Worm (Caenorhabditis elegans) whole organism, mixed stage, embryonic: ENCODE measurements around the gene nex-1.

Source experiments
- M03D4.4 ChIP-seq: sonication (generic microtip); optimal IDR thresholded peaks from 2 replicates; lab custom pipeline; 2017; ENCODE audit warnings: mild to moderate bottlenecking, missing genetic modification characterization, missing compliant biosample characterization
- bed-3 ChIP-seq: fragments of 200-800 bp; sonication (Bioruptor generic); optimal IDR thresholded peaks from 3 replicates; lab custom pipeline; 2018; ENCODE audit warnings: mild to moderate bottlenecking, missing genetic modification characterization, moderate library complexity, missing compliant biosample characterization
- ceh-39 ChIP-seq: fragments of 150-350 bp; optimal IDR thresholded peaks from 2 replicates; lab custom pipeline; 2014; ENCODE audit warnings: missing biosample characterization, missing genetic modification characterization
- ceh-43 ChIP-seq: fragments of 200-800 bp; sonication (Bioruptor generic); optimal IDR thresholded peaks from 2 replicates; lab custom pipeline; 2018; ENCODE audit warnings: mild to moderate bottlenecking, missing genetic modification characterization, moderate library complexity, missing compliant biosample characterization
- ceh-83 ChIP-seq: fragments of 200-800 bp; sonication (Bioruptor generic); optimal IDR thresholded peaks from 2 replicates; lab custom pipeline; 2018; ENCODE audit warnings: mild to moderate bottlenecking, missing genetic modification characterization, missing compliant biosample characterization
- ces-1 ChIP-seq: fragments of 150-350 bp; optimal IDR thresholded peaks from 2 replicates; lab custom pipeline; 2014; ENCODE audit warnings: missing biosample characterization, missing genetic modification reagents, missing genetic modification characterization
- cnd-1 ChIP-seq: fragments of 200-800 bp; sonication (Bioruptor generic); optimal IDR thresholded peaks from 2 replicates; lab custom pipeline; 2018; ENCODE audit warnings: mild to moderate bottlenecking, missing genetic modification characterization, missing compliant biosample characterization
- elt-1 ChIP-seq: sonication (generic microtip); optimal IDR thresholded peaks from 2 replicates; lab custom pipeline; 2017; ENCODE audit warnings: missing genetic modification characterization, mild to moderate bottlenecking, missing compliant biosample characterization, antibody characterized with exemption, moderate library complexity, borderline replicate concordance; ENCODE audit not compliant: insufficient read depth
- elt-3 ChIP-seq: fragments of 150-350 bp; optimal IDR thresholded peaks from 2 replicates; lab custom pipeline; 2014; ENCODE audit warnings: missing biosample characterization, missing genetic modification characterization
- flh-1 ChIP-seq: fragments of 200-800 bp; sonication (Bioruptor generic); optimal IDR thresholded peaks from 2 replicates; lab custom pipeline; 2018; ENCODE audit warnings: mild to moderate bottlenecking, missing genetic modification characterization, moderate library complexity, missing compliant biosample characterization
- ham-2 ChIP-seq: fragments of 200-800 bp; sonication (Bioruptor generic); optimal IDR thresholded peaks from 2 replicates; lab custom pipeline; 2018; ENCODE audit warnings: mild to moderate bottlenecking, missing genetic modification characterization, missing compliant biosample characterization
- hlh-1 ChIP-seq: fragments of 150-350 bp; optimal IDR thresholded peaks from 2 replicates; lab custom pipeline; 2014; ENCODE audit warnings: missing biosample characterization, missing genetic modification reagents, missing genetic modification characterization
- lin-13 ChIP-seq: fragments of 150-350 bp; optimal IDR thresholded peaks from 2 replicates; lab custom pipeline; 2014; ENCODE audit warnings: missing biosample characterization, missing genetic modification characterization
- lin-32 ChIP-seq: fragments of 200-800 bp; sonication (Bioruptor generic); optimal IDR thresholded peaks from 2 replicates; lab custom pipeline; 2018; ENCODE audit warnings: mild to moderate bottlenecking, missing genetic modification characterization, missing compliant biosample characterization
- mab-5 ChIP-seq: fragments of 150-350 bp; optimal IDR thresholded peaks from 2 replicates; lab custom pipeline; 2014; ENCODE audit warnings: missing biosample characterization, missing genetic modification characterization
- mep-1 ChIP-seq: fragments of 150-350 bp; optimal IDR thresholded peaks from 2 replicates; lab custom pipeline; 2017; ENCODE audit warnings: missing biosample characterization, missing genetic modification reagents, missing genetic modification characterization, inconsistent platforms
- mls-2 ChIP-seq: sonication (generic microtip); optimal IDR thresholded peaks from 2 replicates; lab custom pipeline; 2016; ENCODE audit warnings: mild to moderate bottlenecking, missing genetic modification characterization, moderate library complexity, missing compliant biosample characterization
- nhr-12 ChIP-seq: fragments of 150-350 bp; optimal IDR thresholded peaks from 2 replicates; lab custom pipeline; 2014; ENCODE audit warnings: missing biosample characterization, missing genetic modification characterization
- nhr-2 ChIP-seq: fragments of 150-350 bp; optimal IDR thresholded peaks from 2 replicates; lab custom pipeline; 2014; ENCODE audit warnings: missing biosample characterization, missing genetic modification characterization
- nhr-237 ChIP-seq: fragments of 150-350 bp; optimal IDR thresholded peaks from 2 replicates; lab custom pipeline; 2014; ENCODE audit warnings: missing biosample characterization, missing genetic modification characterization
- nhr-76 ChIP-seq: sonication (generic microtip); optimal IDR thresholded peaks from 2 replicates; lab custom pipeline; 2017; ENCODE audit warnings: missing biosample characterization, missing genetic modification characterization
- pha-4 ChIP-seq: fragments of 150-350 bp; optimal IDR thresholded peaks from 2 replicates; lab custom pipeline; 2018; ENCODE audit warnings: missing biosample characterization, missing genetic modification reagents, missing genetic modification characterization
- snpc-4 ChIP-seq: fragments of 150-350 bp; optimal IDR thresholded peaks from 2 replicates; lab custom pipeline; 2014; ENCODE audit warnings: missing biosample characterization, missing genetic modification characterization
- sptf-1 ChIP-seq: sonication (generic microtip); optimal IDR thresholded peaks from 2 replicates; lab custom pipeline; 2017; ENCODE audit warnings: mild to moderate bottlenecking, missing genetic modification characterization, moderate library complexity, missing compliant biosample characterization
- tbx-8 ChIP-seq: fragments of 200-800 bp; sonication (Bioruptor generic); optimal IDR thresholded peaks from 2 replicates; lab custom pipeline; 2018; ENCODE audit warnings: mild to moderate bottlenecking, missing genetic modification characterization, moderate library complexity, missing compliant biosample characterization
- unc-120 ChIP-seq: sonication (generic microtip); optimal IDR thresholded peaks from 2 replicates; lab custom pipeline; 2017; ENCODE audit warnings: missing genetic modification characterization, missing compliant biosample characterization; ENCODE audit not compliant: poor library complexity, severe bottlenecking
- unc-39 ChIP-seq: fragments of 150-350 bp; optimal IDR thresholded peaks from 2 replicates; lab custom pipeline; 2014; ENCODE audit warnings: missing biosample characterization, missing genetic modification characterization
- unc-62 ChIP-seq: fragments of 150-350 bp; optimal IDR thresholded peaks from 2 replicates; lab custom pipeline; 2014; ENCODE audit warnings: missing biosample characterization, missing genetic modification reagents, missing genetic modification characterization
- zip-8 ChIP-seq: fragments of 150-350 bp; optimal IDR thresholded peaks from 2 replicates; lab custom pipeline; 2014; ENCODE audit warnings: missing biosample characterization, missing genetic modification characterization
- ztf-11 ChIP-seq: fragments of 150-350 bp; optimal IDR thresholded peaks from 2 replicates; lab custom pipeline; 2014; ENCODE audit warnings: missing biosample characterization, missing genetic modification characterization

The nex-1 gene

ce11 chrIII:5233140-5233539 is 7.7 kb downstream of the nex-1 start:
- TF ChIP-seq ces-1 = no peak
- TF ChIP-seq lin-32 (GFP tag; lab: Kevin White, UChicago) = no peak
- TF ChIP-seq unc-62 (GFP tag; lab: Kevin White, UChicago) = no peak
- TF ChIP-seq nhr-12 (tag; lab: Kevin White, UChicago) = no peak
- TF ChIP-seq ham-2 (GFP tag; lab: Kevin White, UChicago) = no peak
- TF ChIP-seq nhr-76 (tag; lab: Kevin White, UChicago) = no peak
- peak; percentile 35 for TF ChIP-seq pha-4 (tag; lab: Kevin White, UChicago)
- TF ChIP-seq unc-120 = no peak
- TF ChIP-seq, all 35 proteins: peak for 1

ce11 chrIII:5234312-5234711 is 8.9 kb downstream of the nex-1 start, which contains the start of gene mrps-26:
TSS of gene mrps-26 (plus strand) at chrIII:5234612.
- no peak for TF ChIP-seq lin-32 (GFP tag; lab: Kevin White, UChicago)
- no peak for TF ChIP-seq mab-5 (tag; lab: Kevin White, UChicago)
- TF ChIP-seq unc-62 (GFP tag; lab: Kevin White, UChicago) = no peak
- TF ChIP-seq tbx-8 (GFP tag; lab: Kevin White, UChicago) = no peak
- no peak for TF ChIP-seq ces-1
- no peak for TF ChIP-seq pha-4 (tag; lab: Kevin White, UChicago)
- no peak for TF ChIP-seq cnd-1 (tag; lab: Kevin White, UChicago)
- no peak for TF ChIP-seq elt-3
- TF ChIP-seq mls-2 (tag; lab: Kevin White, UChicago) = no peak
- no peak for TF ChIP-seq ztf-11 (tag; lab: Kevin White, UChicago)
- no peak for TF ChIP-seq ceh-39
- no peak for TF ChIP-seq unc-39 (tag; lab: Kevin White, UChicago)
- no peak for TF ChIP-seq snpc-4 (tag; lab: Kevin White, UChicago)
- TF ChIP-seq bed-3 (GFP tag; lab: Kevin White, UChicago) = no peak

ce11 chrIII:5236104-5236503 is 10.7 kb downstream of the nex-1 start, which contains the start of gene prx-10:
TSS of gene prx-10 (plus strand) at chrIII:5236404.
- no peak for TF ChIP-seq mls-2 (tag; lab: Kevin White, UChicago)
- TF ChIP-seq lin-13 (tag; lab: Kevin White, UChicago) = no peak
- no peak for TF ChIP-seq elt-3
- no peak for TF ChIP-seq ceh-43 (GFP tag; lab: Kevin White, UChicago)
- no peak for TF ChIP-seq nhr-237 (tag; lab: Kevin White, UChicago)
- no peak for TF ChIP-seq ham-2 (GFP tag; lab: Kevin White, UChicago)
- TF ChIP-seq sptf-1 (tag; lab: Kevin White, UChicago) = no peak
- TF ChIP-seq flh-1 (GFP tag; lab: Kevin White, UChicago) = no peak
- TF ChIP-seq pha-4 (tag; lab: Kevin White, UChicago) = no peak
- no peak for TF ChIP-seq hlh-1 (tag; lab: Kevin White, UChicago)
- no peak for TF ChIP-seq nhr-76 (tag; lab: Kevin White, UChicago)
- TF ChIP-seq nhr-2 (tag; lab: Kevin White, UChicago) = no peak
- no peak for TF ChIP-seq tbx-8 (GFP tag; lab: Kevin White, UChicago)
- TF ChIP-seq mep-1 (tag; lab: Kevin White, UChicago) = no peak
- no peak for TF ChIP-seq unc-120

- no peak for TF ChIP-seq nhr-76 (tag; lab: Kevin White, UChicago)
- TF ChIP-seq mab-5 (tag; lab: Kevin White, UChicago) = no peak
- TF ChIP-seq zip-8 = no peak
- no peak for TF ChIP-seq M03D4.4 (tag; lab: Kevin White, UChicago)
- no peak for TF ChIP-seq snpc-4 (tag; lab: Kevin White, UChicago)
- TF ChIP-seq unc-120 = no peak
- TF ChIP-seq elt-1 (tag; lab: Kevin White, UChicago) = no peak
- no peak for TF ChIP-seq tbx-8 (GFP tag; lab: Kevin White, UChicago)
- TF ChIP-seq ceh-43 (GFP tag; lab: Kevin White, UChicago) = no peak
- no peak for TF ChIP-seq elt-3
- TF ChIP-seq lin-32 (GFP tag; lab: Kevin White, UChicago) = no peak
- TF ChIP-seq sptf-1 (tag; lab: Kevin White, UChicago) = no peak
- TF ChIP-seq cnd-1 (tag; lab: Kevin White, UChicago) = no peak
- no peak for TF ChIP-seq bed-3 (GFP tag; lab: Kevin White, UChicago)
Observed at ce11 chrIII:5241854-5242253, 16.4 kb downstream of the nex-1 start.

ce11 chrIII:5244539-5244938 is 19.1 kb downstream of the nex-1 start, which contains the start of gene cnd-1:
TSS of gene cnd-1 (minus strand) at chrIII:5244639.
- TF ChIP-seq mls-2 (tag; lab: Kevin White, UChicago) (no peak), nhr-2 (tag; lab: Kevin White, UChicago) (peak; percentile 72), unc-120 (no peak), ceh-83 (no peak)
- TF ChIP-seq, all 35 proteins: peak for 1
